Fruit fly (Drosophila melanogaster) whole organism, prepupa: ENCODE results near the gene Kdm3.

Experiments
- Blimp-1 ChIP-seq: fragments of 200-800 bp; sonication (Bioruptor generic); optimal IDR thresholded peaks from 3 replicates; lab custom pipeline; 2017; ENCODE audit warnings: missing biosample characterization, missing genetic modification characterization, mild to moderate bottlenecking, moderate library complexity, missing genetic modification reagents
- CG10631 ChIP-seq: fragments of 200-800 bp; sonication (Bioruptor generic); optimal IDR thresholded peaks from 2 replicates; lab custom pipeline; 2016; ENCODE audit warnings: missing biosample characterization, missing genetic modification characterization
- CG15336 ChIP-seq: fragments of 200-800 bp; sonication (Bioruptor generic); IDR thresholded peaks from 2 replicates; pipeline ENCODE4 v1.3.6; 2022; ENCODE audit warnings: missing biosample characterization, missing genetic modification characterization
- CG16779 ChIP-seq: fragments of 200-800 bp; sonication (Bioruptor generic); optimal IDR thresholded peaks from 3 replicates; lab custom pipeline; 2017; ENCODE audit warnings: missing biosample characterization, mild to moderate bottlenecking, missing genetic modification characterization
- CG32006 ChIP-seq: fragments of 200-800 bp; sonication (Bioruptor generic); optimal IDR thresholded peaks from 3 replicates; lab custom pipeline; 2017; ENCODE audit warnings: missing biosample characterization, mild to moderate bottlenecking, missing genetic modification characterization
- CG34406 ChIP-seq: fragments of 200-800 bp; sonication (Bioruptor generic); optimal IDR thresholded peaks from 3 replicates; lab custom pipeline; 2016; ENCODE audit warnings: missing biosample characterization, missing genetic modification characterization
- CG6276 ChIP-seq: fragments of 200-800 bp; sonication (Bioruptor generic); optimal IDR thresholded peaks from 2 replicates; lab custom pipeline; 2017; ENCODE audit warnings: missing biosample characterization, mild to moderate bottlenecking, missing genetic modification characterization
- CG6808 ChIP-seq: fragments of 200-800 bp; sonication (Bioruptor generic); optimal IDR thresholded peaks from 3 replicates; lab custom pipeline; 2017; ENCODE audit warnings: missing biosample characterization, missing genetic modification characterization, mild to moderate bottlenecking, moderate library complexity, missing genetic modification reagents
- CG6854 ChIP-seq: fragments of 200-800 bp; sonication (Bioruptor generic); optimal IDR thresholded peaks from 2 replicates; lab custom pipeline; 2017; ENCODE audit warnings: missing biosample characterization, mild to moderate bottlenecking, missing genetic modification characterization
- CG7368 ChIP-seq: fragments of 200-800 bp; sonication (Bioruptor generic); optimal IDR thresholded peaks from 3 replicates; lab custom pipeline; 2016; ENCODE audit warnings: missing biosample characterization, missing genetic modification characterization
- CG8119 ChIP-seq: fragments of 200-800 bp; sonication (Bioruptor generic); IDR thresholded peaks from 3 replicates; pipeline ENCODE4 v1.3.6; 2022; ENCODE audit warnings: missing biosample characterization, missing genetic modification characterization
- CG8632 ChIP-seq: fragments of 200-800 bp; sonication (Bioruptor generic); optimal IDR thresholded peaks from 3 replicates; lab custom pipeline; 2016; ENCODE audit warnings: missing biosample characterization, missing genetic modification characterization
- CG9139 ChIP-seq: fragments of 200-800 bp; sonication (Bioruptor generic); optimal IDR thresholded peaks from 3 replicates; lab custom pipeline; 2017; ENCODE audit warnings: missing biosample characterization, mild to moderate bottlenecking, missing genetic modification characterization
- Eip78C ChIP-seq: fragments of 200-800 bp; sonication (Bioruptor generic); peaks from one replicate; lab custom pipeline; 2016; ENCODE audit warnings: missing biosample characterization, missing genetic modification characterization
- Eip93F ChIP-seq: fragments of 200-800 bp; sonication (Bioruptor generic); optimal IDR thresholded peaks from 2 replicates; lab custom pipeline; 2016; ENCODE audit warnings: missing biosample characterization, mild to moderate bottlenecking, missing genetic modification characterization
- Ets21C ChIP-seq: fragments of 200-800 bp; sonication (Bioruptor generic); optimal IDR thresholded peaks from 3 replicates; lab custom pipeline; 2016; ENCODE audit warnings: missing biosample characterization, missing genetic modification characterization
- Hr38 ChIP-seq: sonication (Bioruptor generic); optimal IDR thresholded peaks from 2 replicates; lab custom pipeline; 2016; ENCODE audit warnings: missing biosample characterization, missing genetic modification characterization
- Hr39 ChIP-seq: fragments of 200-800 bp; sonication (Bioruptor generic); optimal IDR thresholded peaks from 2 replicates; lab custom pipeline; 2016; ENCODE audit warnings: missing biosample characterization, missing genetic modification characterization
- Hr4 ChIP-seq: fragments of 200-800 bp; sonication (Bioruptor generic); optimal IDR thresholded peaks from 3 replicates; lab custom pipeline; 2016; ENCODE audit warnings: missing biosample characterization, missing genetic modification characterization
- Met ChIP-seq: fragments of 200-800 bp; sonication (Bioruptor generic); optimal IDR thresholded peaks from 3 replicates; lab custom pipeline; 2016; ENCODE audit warnings: missing biosample characterization, missing genetic modification characterization
- OdsH ChIP-seq: fragments of 200-800 bp; sonication (Bioruptor generic); optimal IDR thresholded peaks from 3 replicates; lab custom pipeline; 2016; ENCODE audit warnings: missing biosample characterization, missing genetic modification characterization
- Sox102F ChIP-seq: fragments of 200-800 bp; sonication (Bioruptor generic); optimal IDR thresholded peaks from 2 replicates; lab custom pipeline; 2016; ENCODE audit warnings: missing biosample characterization, mild to moderate bottlenecking, missing genetic modification characterization
- Sox15 ChIP-seq: fragments of 200-800 bp; sonication (Bioruptor generic); optimal IDR thresholded peaks from 3 replicates; lab custom pipeline; 2016; ENCODE audit warnings: missing biosample characterization, missing genetic modification characterization
- achi ChIP-seq: fragments of 200-800 bp; sonication (Bioruptor generic); optimal IDR thresholded peaks from 3 replicates; lab custom pipeline; 2016; ENCODE audit warnings: missing biosample characterization, missing genetic modification characterization
- acj6 ChIP-seq: fragments of 200-800 bp; sonication (Bioruptor generic); optimal IDR thresholded peaks from 3 replicates; lab custom pipeline; 2016; ENCODE audit warnings: missing biosample characterization, missing genetic modification characterization
- cyc ChIP-seq: fragments of 200-800 bp; sonication (Bioruptor generic); optimal IDR thresholded peaks from 3 replicates; lab custom pipeline; 2016; ENCODE audit warnings: missing biosample characterization, missing genetic modification characterization
- dac ChIP-seq: fragments of 200-800 bp; sonication (Bioruptor generic); optimal IDR thresholded peaks from 2 replicates; lab custom pipeline; 2017; ENCODE audit warnings: missing biosample characterization, mild to moderate bottlenecking, missing genetic modification characterization
- eg ChIP-seq: fragments of 200-800 bp; sonication (Bioruptor generic); IDR thresholded peaks from 3 replicates; pipeline ENCODE4 v1.3.6; 2022; ENCODE audit warnings: missing biosample characterization, missing genetic modification characterization
- fd59A ChIP-seq: fragments of 200-800 bp; sonication (Bioruptor generic); optimal IDR thresholded peaks from 2 replicates; lab custom pipeline; 2017; ENCODE audit warnings: missing biosample characterization, mild to moderate bottlenecking, missing genetic modification characterization, missing genetic modification reagents
- fkh ChIP-seq: fragments of 200-800 bp; sonication (Bioruptor generic); optimal IDR thresholded peaks from 3 replicates; lab custom pipeline; 2017; ENCODE audit warnings: missing biosample characterization, mild to moderate bottlenecking, missing genetic modification characterization, moderate library complexity
- lz ChIP-seq: fragments of 200-800 bp; sonication (Bioruptor generic); optimal IDR thresholded peaks from 3 replicates; lab custom pipeline; 2016; ENCODE audit warnings: missing biosample characterization, missing genetic modification characterization
- pdm3 ChIP-seq: fragments of 200-800 bp; sonication (Bioruptor generic); optimal IDR thresholded peaks from 3 replicates; lab custom pipeline; 2016; ENCODE audit warnings: missing biosample characterization, missing genetic modification characterization
- ss ChIP-seq, 2 experiments: fragments of 200-800 bp; sonication (Bioruptor generic); optimal IDR thresholded peaks; 2 replicates in 1 of 2; 3 replicates in 1 of 2; lab custom pipeline; 2017 to 2018; ENCODE audit warnings: mild to moderate bottlenecking in 2 of 2, missing biosample characterization in 2 of 2, missing genetic modification characterization in 2 of 2, moderate library complexity in 1 of 2
- svp ChIP-seq: fragments of 200-800 bp; sonication (Bioruptor generic); peaks from one replicate; lab custom pipeline; 2016; ENCODE audit warnings: missing biosample characterization, missing genetic modification characterization
- topi ChIP-seq: fragments of 200-800 bp; sonication (Bioruptor generic); optimal IDR thresholded peaks from 3 replicates; lab custom pipeline; 2016; ENCODE audit warnings: missing biosample characterization, missing genetic modification characterization
- vri ChIP-seq: fragments of 200-800 bp; sonication (Bioruptor generic); optimal IDR thresholded peaks from 3 replicates; lab custom pipeline; 2016; ENCODE audit warnings: missing biosample characterization, mild to moderate bottlenecking, missing genetic modification characterization

Kdm3 gene

dm6 chr3R:9527907-9528842, 12.4 kb downstream of the Kdm3 start (continued):
- TF ChIP-seq fd59A (GFP tag; lab: Kevin White, UChicago) (peak; percentile 28), pdm3 (GFP tag; lab: Kevin White, UChicago) (peak; percentile 84), cyc (GFP tag; lab: Kevin White, UChicago) (peak; percentile 86)
- TF ChIP-seq, all 60 proteins: peak for 41

dm6 chr3R:9529387-9529897, 13.6 kb downstream of the Kdm3 start:
- peak; percentile 62 for TF ChIP-seq fkh (GFP tag; lab: Kevin White, UChicago)
- TF ChIP-seq Eip78C (GFP tag; lab: Kevin White, UChicago) = no peak
- no peak for TF ChIP-seq vri (GFP tag; lab: Kevin White, UChicago)
- peak; percentile 50 for TF ChIP-seq svp (GFP tag; lab: Kevin White, UChicago)

dm6 chr3R:9529913-9530312, 14.1 kb downstream of the Kdm3 start:
- TF ChIP-seq CG16779 (tag; lab: Kevin White, UChicago) (no peak), fkh (GFP tag; lab: Kevin White, UChicago) (peak; percentile 74)

dm6 chr3R:9532437-9533180, 16.8 kb downstream of the Kdm3 start, which contains the start of gene by:
Gene by (minus strand): TSS chr3R:9533011.
- TF ChIP-seq acj6 (GFP tag; lab: Kevin White, UChicago) (no peak), topi (GFP tag; lab: Kevin White, UChicago) (no peak), CG8632 (GFP tag; lab: Kevin White, UChicago) (no peak), CG8119 (GFP tag; lab: Robert Waterston, UW) (no peak), CG15336 (GFP tag; lab: Robert Waterston, UW) (no peak), vri (GFP tag; lab: Kevin White, UChicago) (no peak), Eip93F (GFP tag; lab: Kevin White, UChicago) (no peak), OdsH (GFP tag; lab: Kevin White, UChicago) (no peak), svp (GFP tag; lab: Kevin White, UChicago) (no peak), Met (GFP tag; lab: Kevin White, UChicago) (no peak), CG6808 (GFP tag; lab: Kevin White, UChicago) (no peak), Sox15 (GFP tag; lab: Kevin White, UChicago) (no peak), CG9139 (GFP tag; lab: Kevin White, UChicago) (no peak), achi (GFP tag; lab: Kevin White, UChicago) (no peak), fd59A (GFP tag; lab: Kevin White, UChicago) (no peak), Sox102F (no peak), dac (GFP tag; lab: Kevin White, UChicago) (no peak)
- TF ChIP-seq, all 60 proteins: peak for 0

dm6 chr3R:9533181-9534124, 17.6 kb downstream of the Kdm3 start:
- TF ChIP-seq CG32006 (GFP tag; lab: Kevin White, UChicago) (peak; percentile 99), dac (GFP tag; lab: Kevin White, UChicago) (peak; percentile 97), Met (GFP tag; lab: Kevin White, UChicago) (peak; percentile 98), CG6854 (GFP tag; lab: Kevin White, UChicago) (peak; percentile 90), CG7368 (GFP tag; lab: Kevin White, UChicago) (peak; percentile 95), Ets21C (GFP tag; lab: Kevin White, UChicago) (peak; percentile 95), Hr39 (GFP tag; lab: Kevin White, UChicago) (peak; percentile 96), Hr4 (peak; percentile 98), CG6276 (peak; percentile 99), CG8119 (GFP tag; lab: Robert Waterston, UW) (peak; percentile 95), Blimp-1 (GFP tag; lab: Kevin White, UChicago) (peak; percentile 92), lz (GFP tag; lab: Kevin White, UChicago) (peak; percentile 98), CG10631 (GFP tag; lab: Kevin White, UChicago) (peak; percentile 98), vri (GFP tag; lab: Kevin White, UChicago) (peak; percentile 84), Hr38 (no peak), cyc (GFP tag; lab: Kevin White, UChicago) (peak; percentile 94), eg (GFP tag; lab: Robert Waterston, UW) (peak; percentile 89), Eip93F (GFP tag; lab: Kevin White, UChicago) (peak; percentile 68), CG34406 (GFP tag; lab: Kevin White, UChicago) (peak; percentile 96), ss (GFP tag; optimal IDR thresholded peaks at IDR 0.05; lab: Kevin White, UChicago) (peak; percentile 94 to 98), CG8632 (GFP tag; lab: Kevin White, UChicago) (peak; percentile 96)
